Fruit fly (Drosophila melanogaster): ENCODE measurements around the gene Cyp304a1.

DNA sequence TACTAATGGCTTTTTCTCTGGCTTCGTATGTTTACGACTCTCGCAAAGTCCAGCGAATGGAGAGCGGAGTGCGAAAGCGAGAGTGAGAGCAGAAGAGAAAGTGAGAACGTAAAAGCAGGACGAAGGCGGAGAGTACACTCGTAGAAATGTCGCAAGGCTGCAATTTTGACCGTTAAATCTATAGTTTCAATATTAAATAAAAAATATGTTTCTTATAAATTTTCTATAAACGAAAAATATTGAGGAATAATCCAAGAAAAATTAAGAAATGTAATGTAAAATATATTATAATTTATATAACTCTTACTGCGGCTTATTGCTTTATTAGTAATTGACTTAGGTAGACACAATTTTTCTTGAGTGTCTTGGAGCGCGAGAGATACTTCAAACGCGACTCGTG is 10.9 kb downstream of the Cyp304a1 start:
- TF ChIP-seq CG10321 (GFP tag; IDR thresholded peaks at IDR 0.05) (no peak), wek (GFP tag; optimal IDR thresholded peaks at IDR 0.05) (no peak), CG34376 (GFP tag; optimal IDR thresholded peaks at IDR 0.05) (no peak)
